Fruit fly (Drosophila melanogaster): ENCODE results near the gene MED25.

DNA sequence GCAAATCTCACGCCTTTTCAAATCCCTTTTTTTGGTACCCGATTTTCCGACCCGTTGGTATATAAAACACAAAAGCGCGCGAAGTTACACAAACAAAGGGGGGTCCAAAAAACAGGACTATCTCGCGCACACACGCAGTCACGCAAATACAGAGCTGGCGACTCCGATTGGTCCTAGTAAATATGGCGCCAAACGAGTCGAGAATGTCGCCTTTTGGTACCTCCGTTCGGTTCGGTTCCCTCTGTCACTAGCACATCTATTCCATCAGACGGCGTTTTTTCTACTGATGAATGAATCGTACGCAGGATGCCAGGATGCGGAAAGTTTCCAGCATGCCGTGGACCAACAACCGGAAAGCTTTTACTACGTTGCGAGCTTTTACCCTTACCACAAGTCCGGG, 47.1 kb downstream of the MED25 start, which contains the start of gene CG17193:
- TF ChIP-seq ttk (optimal IDR thresholded peaks at IDR 0.05) (no peak), Sin3A (optimal IDR thresholded peaks at IDR 0.05) (no peak), psq (optimal IDR thresholded peaks at IDR 0.05) (no peak)

All from Kc167 (cell line).